Worm (Caenorhabditis elegans) whole organism, L1 larva: ENCODE results near the gene magu-2.

Source experiments
- C04F5.9 ChIP-seq: sonication (generic microtip); optimal IDR thresholded peaks from 2 replicates; lab custom pipeline; 2016; ENCODE audit warnings: missing genetic modification characterization, missing compliant biosample characterization
- C16A3.4 ChIP-seq: fragments of 150-350 bp; optimal IDR thresholded peaks from 2 replicates; lab custom pipeline; 2014; ENCODE audit warnings: missing biosample characterization, missing genetic modification characterization
- C34B4.2 ChIP-seq: sonication (generic microtip); optimal IDR thresholded peaks from 2 replicates; lab custom pipeline; 2017; ENCODE audit warnings: mild to moderate bottlenecking, missing genetic modification characterization, missing compliant biosample characterization
- F16B12.6 ChIP-seq: fragments of 150-350 bp; optimal IDR thresholded peaks from 2 replicates; lab custom pipeline; 2014; ENCODE audit warnings: missing biosample characterization, missing genetic modification characterization
- Y116A8C.19 ChIP-seq: sonication (generic microtip); optimal IDR thresholded peaks from 2 replicates; lab custom pipeline; 2016; ENCODE audit warnings: missing compliant biosample characterization, missing genetic modification characterization, borderline replicate concordance
- aha-1 ChIP-seq: fragments of 150-350 bp; optimal IDR thresholded peaks from 2 replicates; lab custom pipeline; 2014; ENCODE audit warnings: missing biosample characterization, missing genetic modification characterization
- alr-1 ChIP-seq: fragments of 200-800 bp; sonication (Bioruptor generic); optimal IDR thresholded peaks from 2 replicates; lab custom pipeline; 2018; ENCODE audit warnings: borderline replicate concordance, mild to moderate bottlenecking, missing genetic modification characterization, missing compliant biosample characterization
- blmp-1 ChIP-seq: fragments of 150-350 bp; optimal IDR thresholded peaks from 2 replicates; lab custom pipeline; 2014; ENCODE audit warnings: missing biosample characterization, missing genetic modification characterization
- ceh-63 ChIP-seq: fragments of 200-800 bp; sonication (Bioruptor generic); optimal IDR thresholded peaks from 2 replicates; lab custom pipeline; 2018; ENCODE audit warnings: mild to moderate bottlenecking, missing genetic modification characterization, missing compliant biosample characterization
- ceh-82 ChIP-seq, 3 experiments: fragments of 150-350 bp in 1 of 3; sonication (generic microtip) in 2 of 3; optimal IDR thresholded peaks; 2 replicates each; lab custom pipeline; 2014 to 2017; ENCODE audit warnings: missing biosample characterization in 3 of 3, missing genetic modification characterization in 3 of 3
- ceh-88 ChIP-seq: fragments of 200-800 bp; sonication (Bioruptor generic); IDR thresholded peaks from 2 replicates; pipeline ENCODE4 v1.3.6; 2022; ENCODE audit warnings: missing genetic modification characterization, missing compliant biosample characterization
- ceh-90 ChIP-seq: sonication (generic microtip); optimal IDR thresholded peaks from 2 replicates; lab custom pipeline; 2016; ENCODE audit warnings: missing genetic modification characterization, missing compliant biosample characterization
- dsc-1 ChIP-seq: sonication (generic microtip); optimal IDR thresholded peaks from 2 replicates; lab custom pipeline; 2016; ENCODE audit warnings: mild to moderate bottlenecking, missing genetic modification characterization, missing compliant biosample characterization
- efl-1 ChIP-seq, 4 experiments: fragments of 150-350 bp; optimal IDR thresholded peaks in 3 of 4; peaks in 1 of 4; 1 replicate in 1 of 4; 2 replicates in 3 of 4; lab custom pipeline; 2014; ENCODE audit warnings: missing biosample characterization in 2 of 4, missing genetic modification characterization in 2 of 4, missing genetic modification reagents in 2 of 4
- efl-3 ChIP-seq: fragments of 200-800 bp; sonication (Bioruptor generic); optimal IDR thresholded peaks from 2 replicates; lab custom pipeline; 2018; ENCODE audit warnings: mild to moderate bottlenecking, missing genetic modification characterization, missing compliant biosample characterization
- egl-13 ChIP-seq: sonication (generic microtip); optimal IDR thresholded peaks from 2 replicates; lab custom pipeline; 2016; ENCODE audit warnings: missing genotype, missing genetic modification reagents, missing genetic modification characterization, missing compliant biosample characterization
- egl-27 ChIP-seq, 2 experiments: fragments of 150-350 bp in 1 of 2; sonication (generic microtip); optimal IDR thresholded peaks; 3 replicates each; lab custom pipeline; 2017 to 2018; ENCODE audit warnings: missing biosample characterization in 2 of 2, missing genetic modification characterization in 2 of 2, missing genetic modification reagents in 2 of 2
- elt-2 ChIP-seq: sonication (generic microtip); optimal IDR thresholded peaks from 2 replicates; lab custom pipeline; 2016; ENCODE audit warnings: missing genetic modification characterization, mild to moderate bottlenecking, inconsistent platforms, missing compliant biosample characterization, missing genetic modification reagents
- ets-5 ChIP-seq: fragments of 200-800 bp; sonication (Bioruptor generic); IDR thresholded peaks from 2 replicates; pipeline ENCODE4 v1.3.6; 2022; ENCODE audit warnings: missing genetic modification characterization, missing compliant biosample characterization
- fkh-10 ChIP-seq: sonication (generic microtip); optimal IDR thresholded peaks from 2 replicates; lab custom pipeline; 2017; ENCODE audit warnings: missing biosample characterization, missing genetic modification reagents, missing genetic modification characterization
- fkh-4 ChIP-seq: sonication (generic microtip); optimal IDR thresholded peaks from 2 replicates; lab custom pipeline; 2016; ENCODE audit warnings: missing compliant biosample characterization, missing genetic modification characterization, borderline replicate concordance
- fkh-8 ChIP-seq: sonication (generic microtip); optimal IDR thresholded peaks from 2 replicates; lab custom pipeline; 2016; ENCODE audit warnings: mild to moderate bottlenecking, missing genetic modification characterization, missing compliant biosample characterization
- fos-1 ChIP-seq: fragments of 150-350 bp; optimal IDR thresholded peaks from 2 replicates; lab custom pipeline; 2014; ENCODE audit warnings: missing biosample characterization, missing genetic modification characterization
- hlh-17 ChIP-seq: fragments of 200-800 bp; sonication (Bioruptor generic); optimal IDR thresholded peaks from 2 replicates; lab custom pipeline; 2018; ENCODE audit warnings: missing genetic modification characterization, mild to moderate bottlenecking, missing compliant biosample characterization, moderate library complexity, borderline replicate concordance
- hpl-2 ChIP-seq: fragments of 150-350 bp; optimal IDR thresholded peaks from 2 replicates; lab custom pipeline; 2014; ENCODE audit warnings: missing biosample characterization, missing genetic modification reagents, missing genetic modification characterization
- lin-14 ChIP-seq: fragments of 200-800 bp; sonication (Bioruptor generic); optimal IDR thresholded peaks from 2 replicates; lab custom pipeline; 2018; ENCODE audit warnings: mild to moderate bottlenecking, missing genetic modification characterization, moderate library complexity, missing compliant biosample characterization
- lin-15B ChIP-seq: fragments of 150-350 bp; sonication (generic microtip); optimal IDR thresholded peaks from 3 replicates; lab custom pipeline; 2014; ENCODE audit warnings: missing biosample characterization, missing genetic modification characterization
- lin-35 ChIP-seq, 2 experiments: fragments of 150-350 bp; optimal IDR thresholded peaks; 2 replicates each; lab custom pipeline; 2014; ENCODE audit warnings: missing biosample characterization in 2 of 2, missing genetic modification characterization in 2 of 2, missing genetic modification reagents in 2 of 2
- lir-3 ChIP-seq: sonication (generic microtip); optimal IDR thresholded peaks from 2 replicates; lab custom pipeline; 2016; ENCODE audit warnings: mild to moderate bottlenecking, missing genetic modification characterization, moderate library complexity, missing compliant biosample characterization; ENCODE audit not compliant: poor library complexity
- lsy-2 ChIP-seq, 2 experiments: fragments of 150-350 bp; optimal IDR thresholded peaks; 2 replicates each; lab custom pipeline; 2014; ENCODE audit warnings: missing biosample characterization in 2 of 2, missing genetic modification characterization in 2 of 2
- mdl-1 ChIP-seq, 2 experiments: fragments of 150-350 bp; optimal IDR thresholded peaks; 2 replicates each; lab custom pipeline; 2014 to 2017; ENCODE audit warnings: missing biosample characterization in 2 of 2, missing genetic modification characterization in 2 of 2, inconsistent platforms in 1 of 2
- mef-2 ChIP-seq: fragments of 150-350 bp; optimal IDR thresholded peaks from 2 replicates; lab custom pipeline; 2014; ENCODE audit warnings: missing biosample characterization, missing genetic modification characterization
- mep-1 ChIP-seq: fragments of 150-350 bp; optimal IDR thresholded peaks from 2 replicates; lab custom pipeline; 2014; ENCODE audit warnings: missing biosample characterization, missing genetic modification characterization
- nhr-19 ChIP-seq: fragments of 200-800 bp; sonication (Bioruptor generic); conservative IDR thresholded peaks from 2 replicates; pipeline ENCODE4 v1.3.6; 2022; ENCODE audit warnings: missing genetic modification characterization, missing compliant biosample characterization
- nhr-28 ChIP-seq: fragments of 150-350 bp; optimal IDR thresholded peaks from 2 replicates; lab custom pipeline; 2014; ENCODE audit warnings: missing biosample characterization, missing genetic modification characterization
- nhr-76 ChIP-seq: sonication (generic microtip); optimal IDR thresholded peaks from 2 replicates; lab custom pipeline; 2017; ENCODE audit warnings: missing biosample characterization, missing genetic modification characterization
- nhr-90 ChIP-seq: sonication (generic microtip); optimal IDR thresholded peaks from 2 replicates; lab custom pipeline; 2016; ENCODE audit warnings: mild to moderate bottlenecking, missing genetic modification characterization, missing compliant biosample characterization; ENCODE audit not compliant: poor library complexity
- pag-3 ChIP-seq: sonication (generic microtip); optimal IDR thresholded peaks from 2 replicates; lab custom pipeline; 2017; ENCODE audit warnings: missing genetic modification characterization, mild to moderate bottlenecking, missing compliant biosample characterization, antibody characterized with exemption, borderline replicate concordance; ENCODE audit not compliant: insufficient read depth
- pqm-1 ChIP-seq: sonication (generic microtip); optimal IDR thresholded peaks from 3 replicates; lab custom pipeline; 2017; ENCODE audit warnings: missing biosample characterization, missing genetic modification characterization
- sptf-1 ChIP-seq: fragments of 150-350 bp; optimal IDR thresholded peaks from 2 replicates; lab custom pipeline; 2014; ENCODE audit warnings: missing biosample characterization, missing genetic modification characterization
- sup-37 ChIP-seq: fragments of 200-800 bp; sonication (Bioruptor generic); optimal IDR thresholded peaks from 2 replicates; lab custom pipeline; 2018; ENCODE audit warnings: mild to moderate bottlenecking, missing genetic modification characterization, missing compliant biosample characterization
- tlp-1 ChIP-seq: fragments of 150-350 bp; optimal IDR thresholded peaks from 2 replicates; lab custom pipeline; 2014; ENCODE audit warnings: missing biosample characterization, missing genetic modification characterization
- unc-30 ChIP-seq: sonication (generic microtip); optimal IDR thresholded peaks from 2 replicates; lab custom pipeline; 2017; ENCODE audit warnings: missing biosample characterization, missing genetic modification characterization
- unc-62 ChIP-seq: fragments of 150-350 bp; optimal IDR thresholded peaks from 2 replicates; lab custom pipeline; 2014; ENCODE audit warnings: missing biosample characterization, missing genetic modification reagents, missing genetic modification characterization
- vab-15 ChIP-seq: sonication (generic microtip); optimal IDR thresholded peaks from 2 replicates; lab custom pipeline; 2017; ENCODE audit warnings: missing genotype, mild to moderate bottlenecking, missing genetic modification characterization, missing compliant biosample characterization
- xbp-1 ChIP-seq: sonication (generic microtip); optimal IDR thresholded peaks from 2 replicates; lab custom pipeline; 2016; ENCODE audit warnings: missing genetic modification characterization, missing compliant biosample characterization
- zag-1 ChIP-seq: fragments of 150-350 bp; optimal IDR thresholded peaks from 2 replicates; lab custom pipeline; 2014; ENCODE audit warnings: missing biosample characterization, missing genetic modification characterization
- ztf-11 ChIP-seq, 2 experiments: sonication (generic microtip); optimal IDR thresholded peaks; 2 replicates each; lab custom pipeline; 2016 to 2017; ENCODE audit warnings: missing genetic modification characterization in 2 of 2, missing biosample characterization in 1 of 2, missing compliant biosample characterization in 1 of 2
- ztf-4 ChIP-seq: fragments of 150-350 bp; optimal IDR thresholded peaks from 2 replicates; lab custom pipeline; 2014; ENCODE audit warnings: missing biosample characterization, missing genetic modification characterization

The magu-2 gene

ce11 chrV:8769154-8769553 is 31.7 kb downstream of the magu-2 start (continued):
- TF ChIP-seq hlh-17 (GFP tag; lab: Kevin White, UChicago) (no peak), fos-1 (tag; lab: Kevin White, UChicago) (no peak), unc-62 (GFP tag; lab: Kevin White, UChicago) (no peak), lin-15B (no peak), ceh-90 (tag; lab: Kevin White, UChicago) (no peak), tlp-1 (tag; lab: Kevin White, UChicago) (peak; percentile 15), ztf-11 (tag; optimal IDR thresholded peaks at IDR 0.05; lab: Kevin White, UChicago) (no peak), elt-2 (tag; lab: Kevin White, UChicago) (peak; percentile 99), vab-15 (no peak), pag-3 (no peak), hpl-2 (GFP tag; lab: Kevin White, UChicago) (no peak), fkh-8 (tag; lab: Kevin White, UChicago) (no peak)

ce11 chrV:8768481-8768959 is 32.3 kb downstream of the magu-2 start, which contains the start of gene B0507.3:
TSS of gene B0507.3 (plus strand) at chrV:8768909.
- TF ChIP-seq ztf-4 (tag; lab: Kevin White, UChicago) (no peak), lin-15B (no peak), ceh-63 (GFP tag; lab: Kevin White, UChicago) (no peak), hlh-17 (GFP tag; lab: Kevin White, UChicago) (no peak), mep-1 (tag; lab: Kevin White, UChicago) (no peak), unc-30 (no peak), pqm-1 (peak; percentile 96), ceh-82 (tag; optimal IDR thresholded peaks at IDR 0.05; lab: Kevin White, UChicago) (no peak), Y116A8C.19 (no peak), C16A3.4 (no peak), F16B12.6 (tag; lab: Kevin White, UChicago) (no peak), efl-1 (optimal IDR thresholded peaks at IDR 0.05; lab: Kevin White, UChicago) (no peak), efl-1 (GFP tag; optimal IDR thresholded peaks at IDR 0.05 in 1 of 2; lab: Kevin White, UChicago) (no peak), dsc-1 (tag; lab: Kevin White, UChicago) (no peak), ets-5 (GFP tag; lab: Robert Waterston, UW) (no peak), efl-3 (no peak), tlp-1 (tag; lab: Kevin White, UChicago) (peak; percentile 86), lsy-2 (tag; optimal IDR thresholded peaks at IDR 0.05; lab: Kevin White, UChicago) (peak in 1 of 2 experiments; percentile 21), lir-3 (tag; lab: Kevin White, UChicago) (no peak), egl-27 (tag; optimal IDR thresholded peaks at IDR 0.05; lab: Kevin White, UChicago) (no peak), mef-2 (no peak), lin-35 (GFP tag; optimal IDR thresholded peaks at IDR 0.05; lab: Kevin White, UChicago) (peak in 1 of 2 experiments; percentile 68), fkh-8 (tag; lab: Kevin White, UChicago) (no peak), alr-1 (no peak), ceh-88 (GFP tag; lab: Robert Waterston, UW) (no peak), sptf-1 (tag; lab: Kevin White, UChicago) (no peak), C04F5.9 (tag; lab: Kevin White, UChicago) (no peak), fos-1 (tag; lab: Kevin White, UChicago) (no peak), pag-3 (no peak), C34B4.2 (tag; lab: Kevin White, UChicago) (no peak), egl-13 (tag; lab: Kevin White, UChicago) (no peak), nhr-28 (tag; lab: Kevin White, UChicago) (no peak), lin-14 (peak; percentile 40), mdl-1 (tag; optimal IDR thresholded peaks at IDR 0.05; lab: Kevin White, UChicago) (peak in 1 of 2 experiments; percentile 20), aha-1 (tag; lab: Kevin White, UChicago) (no peak), nhr-90 (tag; lab: Kevin White, UChicago) (peak; percentile 34), sup-37 (GFP tag; lab: Kevin White, UChicago) (no peak), blmp-1 (tag; lab: Kevin White, UChicago) (no peak), xbp-1 (no peak), zag-1 (tag; lab: Kevin White, UChicago) (no peak), nhr-76 (tag; lab: Kevin White, UChicago) (no peak), nhr-19 (GFP tag; lab: Robert Waterston, UW) (no peak), fkh-4 (tag; lab: Kevin White, UChicago) (no peak), fkh-10 (GFP tag; lab: Kevin White, UChicago) (no peak)
